Fruit fly (Drosophila melanogaster) whole organism, embryonic: ENCODE data around the gene Amun.

ENCODE experiments used
- Bgb ChIP-seq: fragments of 200-800 bp; sonication (Bioruptor generic); IDR thresholded peaks from 2 replicates; pipeline ENCODE4 v1.3.6; 2022; ENCODE audit warnings: missing biosample characterization, missing genetic modification characterization; ENCODE audit not compliant: partially characterized antibody
- CG10366 ChIP-seq: fragments of 200-800 bp; sonication (Bioruptor generic); IDR thresholded peaks from 2 replicates; pipeline ENCODE4 v1.3.6; 2022; ENCODE audit warnings: missing biosample characterization, missing genetic modification characterization
- CG12219 ChIP-seq: fragments of 200-800 bp; sonication (Bioruptor generic); optimal IDR thresholded peaks from 3 replicates; lab custom pipeline; 2018; ENCODE audit warnings: missing biosample characterization, mild to moderate bottlenecking, missing genetic modification characterization
- CG13424 ChIP-seq: fragments of 200-800 bp; sonication (Bioruptor generic); optimal IDR thresholded peaks from 2 replicates; lab custom pipeline; 2019; ENCODE audit warnings: missing biosample characterization, mild to moderate bottlenecking, missing genetic modification characterization, moderate library complexity
- CG15269 ChIP-seq: fragments of 200-800 bp; sonication (Bioruptor generic); optimal IDR thresholded peaks from 2 replicates; lab custom pipeline; 2018; ENCODE audit warnings: missing biosample characterization, mild to moderate bottlenecking, missing genetic modification characterization, moderate library complexity
- CG15514 ChIP-seq: fragments of 200-800 bp; sonication (Bioruptor generic); optimal IDR thresholded peaks from 3 replicates; lab custom pipeline; 2017; ENCODE audit warnings: missing biosample characterization, missing genetic modification characterization, mild to moderate bottlenecking, moderate library complexity, missing genetic modification reagents
- CG1792 ChIP-seq: fragments of 200-800 bp; sonication (Bioruptor generic); optimal IDR thresholded peaks from 2 replicates; lab custom pipeline; 2016; ENCODE audit warnings: missing biosample characterization, missing genetic modification characterization
- CG30431 ChIP-seq: fragments of 200-800 bp; sonication (Bioruptor generic); optimal IDR thresholded peaks from 2 replicates; lab custom pipeline; 2017; ENCODE audit warnings: missing biosample characterization, missing genetic modification characterization
- CG3163 ChIP-seq: fragments of 200-800 bp; sonication (Bioruptor generic); optimal IDR thresholded peaks from 3 replicates; lab custom pipeline; 2016; ENCODE audit warnings: missing biosample characterization, missing genetic modification characterization
- CG3281 ChIP-seq: fragments of 200-800 bp; sonication (Bioruptor generic); optimal IDR thresholded peaks from 3 replicates; lab custom pipeline; 2017; ENCODE audit warnings: missing biosample characterization, mild to moderate bottlenecking, missing genetic modification characterization
- CG43689 ChIP-seq: fragments of 200-800 bp; sonication (Bioruptor generic); IDR thresholded peaks from 2 replicates; pipeline ENCODE4 v1.3.6; 2022; ENCODE audit warnings: missing biosample characterization, missing genetic modification characterization
- CG4424 ChIP-seq: fragments of 200-800 bp; sonication (Bioruptor generic); optimal IDR thresholded peaks from 3 replicates; lab custom pipeline; 2016; ENCODE audit warnings: missing biosample characterization, missing genetic modification characterization
- CG4617 ChIP-seq: fragments of 200-800 bp; sonication (Bioruptor generic); optimal IDR thresholded peaks from 3 replicates; lab custom pipeline; 2016; ENCODE audit warnings: missing biosample characterization, missing genetic modification characterization, borderline replicate concordance
- CG6272 ChIP-seq: fragments of 200-800 bp; sonication (Bioruptor generic); IDR thresholded peaks from 2 replicates; pipeline ENCODE4 v1.3.6; 2022; ENCODE audit warnings: missing biosample characterization, missing genetic modification characterization
- CG6813 ChIP-seq: fragments of 200-800 bp; sonication (Bioruptor generic); optimal IDR thresholded peaks from 2 replicates; lab custom pipeline; 2017; ENCODE audit warnings: missing biosample characterization, missing genetic modification characterization, mild to moderate bottlenecking, moderate library complexity, missing genetic modification reagents
- CG6854 ChIP-seq: fragments of 200-800 bp; sonication (Bioruptor generic); optimal IDR thresholded peaks from 3 replicates; lab custom pipeline; 2017; ENCODE audit warnings: missing biosample characterization, mild to moderate bottlenecking, missing genetic modification characterization
- CG7556 ChIP-seq: fragments of 200-800 bp; sonication (Bioruptor generic); optimal IDR thresholded peaks from 2 replicates; lab custom pipeline; 2017; ENCODE audit warnings: missing biosample characterization, mild to moderate bottlenecking, missing genetic modification characterization
- CG7786 ChIP-seq: fragments of 200-800 bp; sonication (Bioruptor generic); optimal IDR thresholded peaks from 2 replicates; lab custom pipeline; 2016; ENCODE audit warnings: missing biosample characterization, missing genetic modification characterization
- CG8359 ChIP-seq: fragments of 200-800 bp; sonication (Bioruptor generic); optimal IDR thresholded peaks from 2 replicates; lab custom pipeline; 2017; ENCODE audit warnings: missing biosample characterization, mild to moderate bottlenecking, missing genetic modification characterization, borderline replicate concordance
- CG9437 ChIP-seq: fragments of 200-800 bp; sonication (Bioruptor generic); optimal IDR thresholded peaks from 2 replicates; lab custom pipeline; 2018; ENCODE audit warnings: missing biosample characterization, mild to moderate bottlenecking, missing genetic modification characterization
- D ChIP-seq, 2 experiments: fragments of 200-800 bp in 1 of 2; fragments of >200 bp in 1 of 2; sonication (Bioruptor generic) in 1 of 2; optimal IDR thresholded peaks; 2 replicates in 1 of 2; 3 replicates in 1 of 2; lab custom pipeline; 2017; ENCODE audit warnings: mild to moderate bottlenecking in 1 of 2, missing biosample characterization in 1 of 2, missing genetic modification characterization in 1 of 2, missing genetic modification reagents in 1 of 2
- Dad ChIP-seq: fragments of 200-800 bp; sonication (Bioruptor generic); optimal IDR thresholded peaks from 3 replicates; lab custom pipeline; 2016; ENCODE audit warnings: missing biosample characterization, missing genetic modification characterization
- Dek ChIP-seq: fragments of 200-800 bp; sonication (Bioruptor generic); optimal IDR thresholded peaks from 3 replicates; lab custom pipeline; 2019; ENCODE audit warnings: missing biosample characterization, mild to moderate bottlenecking, missing genetic modification characterization, moderate library complexity
- Dip2 ChIP-seq: fragments of 200-800 bp; sonication (Bioruptor generic); IDR thresholded peaks from 2 replicates; pipeline ENCODE4 v1.3.6; 2022; ENCODE audit warnings: missing biosample characterization, missing genetic modification characterization
- Hr78 ChIP-seq, 2 experiments: fragments of 200-800 bp in 1 of 2; fragments of >200 bp in 1 of 2; sonication (Bioruptor generic) in 1 of 2; optimal IDR thresholded peaks; 2 replicates each; lab custom pipeline; 2017 to 2019; ENCODE audit warnings: missing biosample characterization in 2 of 2, missing genetic modification characterization in 2 of 2, mild to moderate bottlenecking in 1 of 2, moderate library complexity in 1 of 2
- Nf-YA ChIP-seq: fragments of 200-800 bp; sonication (Bioruptor generic); IDR thresholded peaks from 2 replicates; pipeline ENCODE4 v1.3.6; 2022; ENCODE audit warnings: missing biosample characterization, missing genetic modification characterization
- Scr ChIP-seq: fragments of 200-800 bp; sonication (Bioruptor generic); IDR thresholded peaks from 2 replicates; pipeline ENCODE4 v1.3.6; 2022; ENCODE audit warnings: missing biosample characterization, missing genetic modification characterization; ENCODE audit not compliant: partially characterized antibody
- Spps ChIP-seq: fragments of 200-800 bp; sonication (Bioruptor generic); optimal IDR thresholded peaks from 2 replicates; lab custom pipeline; 2018; ENCODE audit warnings: missing biosample characterization, mild to moderate bottlenecking, missing genetic modification characterization
- TFAM ChIP-seq: fragments of 200-800 bp; sonication (Bioruptor generic); optimal IDR thresholded peaks from 2 replicates; lab custom pipeline; 2017; ENCODE audit warnings: missing biosample characterization, missing genetic modification characterization, inconsistent platforms
- Usf ChIP-seq: fragments of 200-800 bp; sonication (Bioruptor generic); optimal IDR thresholded peaks from 2 replicates; lab custom pipeline; 2017; ENCODE audit warnings: missing genotype, missing biosample characterization, missing genetic modification characterization
- cad ChIP-seq: fragments of >200 bp; optimal IDR thresholded peaks from 2 replicates; lab custom pipeline; 2017; ENCODE audit warnings: missing biosample characterization, missing genetic modification characterization
- chn ChIP-seq: fragments of 200-800 bp; sonication (Bioruptor generic); optimal IDR thresholded peaks from 2 replicates; lab custom pipeline; 2016; ENCODE audit warnings: missing biosample characterization, missing genetic modification characterization
- corto ChIP-seq: fragments of 200-800 bp; sonication (Bioruptor generic); optimal IDR thresholded peaks from 2 replicates; lab custom pipeline; 2016; ENCODE audit warnings: missing biosample characterization, mild to moderate bottlenecking, missing genetic modification characterization, moderate library complexity
- crol ChIP-seq: fragments of 200-800 bp; sonication (Bioruptor generic); IDR thresholded peaks from 2 replicates; pipeline ENCODE4 v1.3.6; 2022; ENCODE audit warnings: missing biosample characterization, missing genetic modification characterization
- esg ChIP-seq: fragments of 200-800 bp; sonication (Bioruptor generic); conservative IDR thresholded peaks from 2 replicates; pipeline ENCODE4 v1.3.6; 2022; ENCODE audit warnings: missing biosample characterization, missing genetic modification characterization
- exex ChIP-seq: fragments of 200-800 bp; sonication (Bioruptor generic); optimal IDR thresholded peaks from 4 replicates; lab custom pipeline; 2018; ENCODE audit warnings: missing biosample characterization, mild to moderate bottlenecking, missing genetic modification characterization, moderate library complexity
- fd102C ChIP-seq: fragments of 200-800 bp; sonication (Bioruptor generic); optimal IDR thresholded peaks from 2 replicates; lab custom pipeline; 2018; ENCODE audit warnings: missing biosample characterization, mild to moderate bottlenecking, missing genetic modification characterization, moderate library complexity
- fd64A ChIP-seq: fragments of 200-800 bp; sonication (Bioruptor generic); optimal IDR thresholded peaks from 3 replicates; lab custom pipeline; 2018; ENCODE audit warnings: missing biosample characterization, mild to moderate bottlenecking, missing genetic modification characterization
- hb ChIP-seq: fragments of 200-800 bp; sonication (Bioruptor generic); IDR thresholded peaks from 3 replicates; pipeline ENCODE4 v1.3.6; 2022; ENCODE audit warnings: missing biosample characterization, missing genetic modification characterization; ENCODE audit not compliant: partially characterized antibody
- insv ChIP-seq, 2 experiments: fragments of 200-800 bp; sonication (Bioruptor generic); optimal IDR thresholded peaks; 3 replicates each; lab custom pipeline; 2016 to 2018; ENCODE audit warnings: missing biosample characterization in 2 of 2, missing genetic modification characterization in 2 of 2
- inv ChIP-seq: fragments of 200-800 bp; sonication (Bioruptor generic); IDR thresholded peaks from 2 replicates; pipeline ENCODE4 v1.3.6; 2022; ENCODE audit warnings: missing biosample characterization, missing genetic modification characterization; ENCODE audit not compliant: partially characterized antibody
- nerfin-1 ChIP-seq: fragments of 200-800 bp; sonication (Bioruptor generic); optimal IDR thresholded peaks from 3 replicates; lab custom pipeline; 2019; ENCODE audit warnings: missing biosample characterization, mild to moderate bottlenecking, missing genetic modification characterization, moderate library complexity
- pzg ChIP-seq: fragments of 200-800 bp; sonication (Bioruptor generic); optimal IDR thresholded peaks from 3 replicates; lab custom pipeline; 2018; ENCODE audit warnings: missing biosample characterization, mild to moderate bottlenecking, missing genetic modification characterization, moderate library complexity
- sens-2 ChIP-seq: fragments of 200-800 bp; sonication (Bioruptor generic); IDR thresholded peaks from 2 replicates; pipeline ENCODE4 v1.3.6; 2022; ENCODE audit warnings: missing biosample characterization, missing genetic modification characterization
- sim ChIP-seq: fragments of 200-800 bp; sonication (Bioruptor generic); IDR thresholded peaks from 2 replicates; pipeline ENCODE4 v1.3.6; 2022; ENCODE audit warnings: missing biosample characterization, missing genetic modification characterization
- slp2 ChIP-seq: fragments of 200-800 bp; sonication (Bioruptor generic); optimal IDR thresholded peaks from 2 replicates; lab custom pipeline; 2016; ENCODE audit warnings: missing biosample characterization, missing genetic modification characterization
- ssp ChIP-seq: fragments of 200-800 bp; sonication (Bioruptor generic); IDR thresholded peaks from 2 replicates; pipeline ENCODE4 v1.3.6; 2022; ENCODE audit warnings: missing biosample characterization, missing genetic modification characterization
- usp ChIP-seq: fragments of >200 bp; optimal IDR thresholded peaks from 2 replicates; lab custom pipeline; 2017; ENCODE audit warnings: missing biosample characterization, missing genetic modification characterization

The Amun gene

DNA sequence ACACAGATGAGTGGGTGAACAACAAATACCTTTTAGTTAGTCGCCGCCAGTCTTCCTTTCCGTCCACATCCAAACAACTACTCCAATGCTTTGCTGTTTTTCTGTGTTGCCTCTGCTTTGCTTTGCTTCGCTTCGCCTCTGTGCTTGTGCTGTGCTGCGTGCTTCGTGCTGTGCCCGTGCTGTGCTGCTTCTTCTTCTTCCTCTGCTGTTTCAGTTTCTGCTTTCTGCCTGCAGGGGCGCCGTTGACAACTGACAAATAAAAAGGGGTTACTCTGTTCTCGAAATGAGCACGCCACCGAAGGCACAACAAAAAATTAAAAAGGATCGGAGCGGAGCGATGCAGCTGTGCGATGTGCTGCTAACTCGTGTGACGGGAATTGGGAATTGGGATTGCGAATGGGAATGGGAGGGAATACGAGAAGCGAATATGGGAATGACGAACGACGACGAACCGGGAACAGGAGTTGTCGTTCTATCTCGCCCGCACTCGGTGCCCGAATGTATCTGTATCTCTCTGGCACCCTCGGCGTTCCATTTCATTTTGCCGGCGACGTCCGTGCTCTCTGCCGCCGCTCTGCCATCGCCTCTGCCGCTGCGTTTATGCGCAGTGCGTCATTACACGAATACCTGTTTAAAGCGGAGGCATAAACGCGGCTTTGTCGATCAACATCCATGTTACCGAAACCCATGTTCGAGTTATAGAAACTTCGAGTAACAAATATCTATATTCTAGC, 669 bp downstream of the Amun start (continued):
- TF ChIP-seq inv (GFP tag; lab: Robert Waterston, UW) (no peak), Dek (peak; percentile 67), insv (GFP tag; optimal IDR thresholded peaks at IDR 0.05; lab: Kevin White, UChicago) (peak in 1 of 2 experiments; percentile 79), crol (GFP tag; lab: Robert Waterston, UW) (no peak), ssp (peak; percentile 13; the same call in 1 of the 2 replicates), CG1792 (GFP tag; lab: Kevin White, UChicago) (peak; percentile 44), CG3163 (peak; percentile 71), Dip2 (no peak), D (optimal IDR thresholded peaks at IDR 0.05; lab: Kevin White, UChicago) (peak; percentile 29), D (GFP tag; optimal IDR thresholded peaks at IDR 0.05; lab: Kevin White, UChicago) (peak; percentile 0), cad (GFP tag; lab: Kevin White, UChicago) (no peak), Scr (GFP tag; lab: Robert Waterston, UW) (peak; percentile 14; the same call in 1 of the 2 replicates), fd102C (GFP tag; lab: Kevin White, UChicago) (no peak), nerfin-1 (tag; lab: Kevin White, UChicago) (peak; percentile 63), CG12219 (peak; percentile 53), CG43689 (GFP tag; lab: Robert Waterston, UW) (no peak), slp2 (GFP tag; lab: Kevin White, UChicago) (peak; percentile 64), CG15269 (tag; lab: Kevin White, UChicago) (peak; percentile 78), CG8359 (GFP tag; lab: Kevin White, UChicago) (no peak), CG7556 (GFP tag; lab: Kevin White, UChicago) (peak; percentile 66), CG30431 (GFP tag; lab: Kevin White, UChicago) (peak; percentile 53), Usf (GFP tag; lab: Kevin White, UChicago) (peak; percentile 2), CG10366 (GFP tag; lab: Robert Waterston, UW) (peak; percentile 58), pzg (GFP tag; lab: Kevin White, UChicago) (peak; percentile 17), chn (GFP tag; lab: Kevin White, UChicago) (peak; percentile 25), CG6813 (GFP tag; lab: Kevin White, UChicago) (peak; percentile 13), CG3281 (GFP tag; lab: Kevin White, UChicago) (peak; percentile 35), TFAM (GFP tag; lab: Kevin White, UChicago) (no peak), CG7786 (GFP tag; lab: Kevin White, UChicago) (peak; percentile 82), sim (GFP tag; lab: Robert Waterston, UW) (no peak), CG15514 (GFP tag; lab: Kevin White, UChicago) (peak; percentile 77), fd64A (GFP tag; lab: Kevin White, UChicago) (no peak), CG4424 (GFP tag; lab: Kevin White, UChicago) (no peak), corto (GFP tag; lab: Kevin White, UChicago) (no peak), Spps (tag; lab: Kevin White, UChicago) (no peak), exex (tag; lab: Kevin White, UChicago) (no peak), usp (no peak), CG6854 (GFP tag; lab: Kevin White, UChicago) (no peak), esg (GFP tag; lab: Robert Waterston, UW) (peak; percentile 61), CG13424 (tag; lab: Kevin White, UChicago) (peak; percentile 64), CG4617 (no peak), CG9437 (peak; percentile 42), hb (no peak), sens-2 (no peak), Nf-YA (no peak), Dad (GFP tag; lab: Kevin White, UChicago) (peak; percentile 76), CG6272 (GFP tag; lab: Robert Waterston, UW) (peak; percentile 62), Hr78 (GFP tag; optimal IDR thresholded peaks at IDR 0.05; lab: Kevin White, UChicago) (peak in 1 of 2 experiments; percentile 16), Bgb (GFP tag; lab: Robert Waterston, UW) (no peak)
